Fruit fly (Drosophila melanogaster): ENCODE measurements around the gene CG34007.

DNA sequence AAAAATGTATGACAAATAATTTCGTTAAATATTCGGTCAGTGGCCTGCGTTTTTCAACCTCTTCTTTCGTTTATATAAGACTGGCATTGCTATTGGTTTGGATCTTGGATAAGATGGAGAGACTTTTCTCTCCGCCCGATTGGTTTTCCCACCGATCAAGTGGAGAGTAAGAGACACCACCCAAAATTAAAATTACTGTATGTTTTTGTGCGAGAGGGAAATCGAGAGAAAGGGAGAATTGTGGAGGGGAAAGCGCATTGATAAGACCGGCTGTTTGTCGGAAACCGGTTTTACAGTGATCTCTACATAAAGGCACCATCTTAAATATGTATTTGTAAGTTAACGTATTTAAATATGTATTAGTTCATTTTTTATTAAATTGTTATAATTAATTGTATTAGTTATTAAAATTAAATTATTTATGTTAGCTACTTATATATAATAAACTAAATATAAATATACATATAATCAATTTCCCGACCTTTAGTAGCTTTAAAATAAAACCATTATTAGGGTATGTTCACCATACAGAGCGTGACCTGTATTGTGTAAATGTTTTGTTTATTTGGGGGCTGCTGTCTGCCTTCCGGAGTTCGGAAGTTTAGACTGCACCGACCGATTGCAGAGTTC is at the start of gene CG34007:
- TF ChIP-seq Pif1A (GFP tag; optimal IDR thresholded peaks at IDR 0.05) (no peak), CG8159 (tag; optimal IDR thresholded peaks at IDR 0.05) (peak; percentile 23), CG8301 (tag; optimal IDR thresholded peaks at IDR 0.05) (peak; percentile 47), gl (tag; optimal IDR thresholded peaks at IDR 0.05) (no peak), CG4496 (GFP tag; IDR thresholded peaks at IDR 0.05) (no peak), CG10348 (GFP tag; IDR thresholded peaks at IDR 0.05) (no peak), Snoo (tag; optimal IDR thresholded peaks at IDR 0.05) (no peak), fd96Ca (GFP tag; IDR thresholded peaks at IDR 0.05) (no peak), Ets98B (GFP tag; IDR thresholded peaks at IDR 0.05) (peak; percentile 18; the same call in 1 of the 2 replicates), EcR (GFP tag; optimal IDR thresholded peaks at IDR 0.05) (no peak), CG14655 (GFP tag; optimal IDR thresholded peaks at IDR 0.05) (peak; percentile 69), rn (GFP tag; IDR thresholded peaks at IDR 0.05) (no peak), CG9948 (tag; optimal IDR thresholded peaks at IDR 0.05) (peak; percentile 25)

Data from whole organism, pupa.